Fruit fly (Drosophila melanogaster): ENCODE data around the gene Reph.

dm6 chr2L:3827406-3828133 is 24.2 kb downstream of the Reph start:
- no peak for TF ChIP-seq cnc (optimal IDR thresholded peaks at IDR 0.05)
- no peak for TF ChIP-seq bab1 (GFP tag; optimal IDR thresholded peaks at IDR 0.05)
- no peak for TF ChIP-seq kay (GFP tag; ENCODE audit: borderline replicate concordance)
- TF ChIP-seq toe (GFP tag; optimal IDR thresholded peaks at IDR 0.05): no peak
- no peak for TF ChIP-seq CG1620 (GFP tag; optimal IDR thresholded peaks at IDR 0.05)
- TF ChIP-seq tj (GFP tag; optimal IDR thresholded peaks at IDR 0.05): no peak
